Worm (Caenorhabditis elegans) whole organism, young adult: ENCODE measurements around the gene sqv-3.

Experiments used
- B0336.3 ChIP-seq: fragments of 200-800 bp; sonication (Bioruptor generic); IDR thresholded peaks from 2 replicates; pipeline ENCODE4 v1.3.6; 2022; ENCODE audit warnings: missing genetic modification characterization, missing compliant biosample characterization
- F33H1.4 ChIP-seq: fragments of 200-800 bp; sonication (Bioruptor generic); IDR thresholded peaks from 2 replicates; pipeline ENCODE4 v1.3.6; 2022; ENCODE audit warnings: missing genetic modification reagents, missing genetic modification characterization, missing compliant biosample characterization
- F37B4.10 ChIP-seq: fragments of 200-800 bp; sonication (Bioruptor generic); IDR thresholded peaks from 2 replicates; pipeline ENCODE4 v1.3.6; 2022; ENCODE audit warnings: missing genetic modification characterization, missing compliant biosample characterization
- F39B2.1 ChIP-seq: fragments of 200-800 bp; sonication (Bioruptor generic); IDR thresholded peaks from 2 replicates; pipeline ENCODE4 v1.3.6; 2022; ENCODE audit warnings: missing genetic modification reagents, missing genetic modification characterization, missing compliant biosample characterization
- F55B11.4 ChIP-seq: sonication (generic microtip); optimal IDR thresholded peaks from 2 replicates; lab custom pipeline; 2016; ENCODE audit warnings: missing compliant biosample characterization, missing genetic modification characterization, borderline replicate concordance; ENCODE audit not compliant: insufficient read depth
- F57A8.1 ChIP-seq: fragments of 200-800 bp; sonication (Bioruptor generic); optimal IDR thresholded peaks from 2 replicates; lab custom pipeline; 2018; ENCODE audit warnings: mild to moderate bottlenecking, missing genetic modification characterization, moderate library complexity, missing compliant biosample characterization
- F57C9.4 ChIP-seq: sonication (generic microtip); optimal IDR thresholded peaks from 2 replicates; lab custom pipeline; 2017; ENCODE audit warnings: mild to moderate bottlenecking, missing genetic modification characterization, missing compliant biosample characterization
- T07F8.4 ChIP-seq: sonication (generic microtip); optimal IDR thresholded peaks from 2 replicates; lab custom pipeline; 2016; ENCODE audit warnings: mild to moderate bottlenecking, missing genetic modification characterization, moderate library complexity, missing compliant biosample characterization
- T26A5.8 ChIP-seq: sonication (generic microtip); optimal IDR thresholded peaks from 2 replicates; lab custom pipeline; 2016; ENCODE audit warnings: missing genetic modification characterization, missing compliant biosample characterization
- Y53F4B.3 ChIP-seq: fragments of 200-800 bp; sonication (Bioruptor generic); IDR thresholded peaks from 2 replicates; pipeline ENCODE4 v1.3.6; 2022; ENCODE audit warnings: missing genetic modification reagents, missing genetic modification characterization, missing compliant biosample characterization
- Y67H2A.10 ChIP-seq: fragments of 200-800 bp; sonication (Bioruptor generic); conservative IDR thresholded peaks from 2 replicates; pipeline ENCODE4 v1.3.6; 2022; ENCODE audit warnings: missing genetic modification reagents, missing genetic modification characterization, missing compliant biosample characterization
- akir-1 ChIP-seq: fragments of 200-800 bp; sonication (Bioruptor generic); optimal IDR thresholded peaks from 2 replicates; lab custom pipeline; 2018; ENCODE audit warnings: mild to moderate bottlenecking, missing genetic modification characterization, moderate library complexity, missing compliant biosample characterization
- ama-1 ChIP-seq, 3 experiments: fragments of 150-350 bp in 1 of 3; sonication (generic microtip) in 2 of 3; optimal IDR thresholded peaks; 2 replicates each; lab custom pipeline; 2014 to 2018; ENCODE audit warnings: missing biosample characterization in 2 of 3, missing genetic modification characterization in 2 of 3, missing genetic modification reagents in 2 of 3
- atf-7 ChIP-seq: sonication (generic microtip); optimal IDR thresholded peaks from 2 replicates; lab custom pipeline; 2017; ENCODE audit warnings: mild to moderate bottlenecking, missing genetic modification characterization, missing compliant biosample characterization
- athp-1 ChIP-seq: sonication (generic microtip); optimal IDR thresholded peaks from 2 replicates; lab custom pipeline; 2017; ENCODE audit warnings: mild to moderate bottlenecking, missing genetic modification characterization, missing compliant biosample characterization
- ceh-100 ChIP-seq: fragments of 200-800 bp; sonication (Bioruptor generic); IDR thresholded peaks from 2 replicates; pipeline ENCODE4 v1.3.6; 2022; ENCODE audit warnings: missing genetic modification reagents, missing genetic modification characterization, missing compliant biosample characterization
- chd-7 ChIP-seq: sonication (generic microtip); optimal IDR thresholded peaks from 2 replicates; lab custom pipeline; 2016; ENCODE audit warnings: mild to moderate bottlenecking, missing genetic modification characterization, moderate library complexity, missing compliant biosample characterization
- dpl-1 ChIP-seq: fragments of 150-350 bp; optimal IDR thresholded peaks from 2 replicates; lab custom pipeline; 2014; ENCODE audit warnings: missing biosample characterization, missing genetic modification reagents, missing genetic modification characterization
- egl-18 ChIP-seq: fragments of 200-800 bp; sonication (Bioruptor generic); IDR thresholded peaks from 2 replicates; pipeline ENCODE4 v1.3.6; 2022; ENCODE audit warnings: missing genetic modification reagents, missing genetic modification characterization, missing compliant biosample characterization
- egl-44 ChIP-seq: fragments of 200-800 bp; sonication (Bioruptor generic); IDR thresholded peaks from 2 replicates; pipeline ENCODE4 v1.3.6; 2022; ENCODE audit warnings: missing genetic modification reagents, missing genetic modification characterization, missing compliant biosample characterization
- fkh-3 ChIP-seq: sonication (generic microtip); optimal IDR thresholded peaks from 2 replicates; lab custom pipeline; 2016; ENCODE audit warnings: mild to moderate bottlenecking, missing genetic modification characterization, missing compliant biosample characterization
- him-1 ChIP-seq: sonication (generic microtip); optimal IDR thresholded peaks from 2 replicates; lab custom pipeline; 2016; ENCODE audit warnings: missing genotype, missing genetic modification reagents, missing genetic modification characterization, missing compliant biosample characterization
- hlh-12 ChIP-seq: sonication (generic microtip); optimal IDR thresholded peaks from 2 replicates; lab custom pipeline; 2016; ENCODE audit warnings: missing genetic modification characterization, missing compliant biosample characterization
- let-526 ChIP-seq: fragments of 200-800 bp; sonication (Bioruptor generic); IDR thresholded peaks from 2 replicates; pipeline ENCODE4 v1.3.6; 2022; ENCODE audit warnings: missing genetic modification reagents, missing genetic modification characterization, missing compliant biosample characterization
- let-607 ChIP-seq, 2 experiments: fragments of 200-800 bp in 1 of 2; sonication (Bioruptor generic) in 1 of 2; sonication (generic microtip) in 1 of 2; optimal IDR thresholded peaks; 2 replicates each; lab custom pipeline; 2016 to 2018; ENCODE audit warnings: mild to moderate bottlenecking in 2 of 2, missing compliant biosample characterization in 2 of 2, missing genetic modification characterization in 2 of 2, moderate library complexity in 2 of 2, missing genotype in 1 of 2
- lin-54 ChIP-seq: fragments of 200-800 bp; sonication (Bioruptor generic); optimal IDR thresholded peaks from 2 replicates; lab custom pipeline; 2018; ENCODE audit warnings: mild to moderate bottlenecking, missing genetic modification characterization, missing compliant biosample characterization
- lsy-27 ChIP-seq: sonication (generic microtip); optimal IDR thresholded peaks from 2 replicates; lab custom pipeline; 2017; ENCODE audit warnings: missing genetic modification characterization, mild to moderate bottlenecking, missing compliant biosample characterization, antibody characterized with exemption, missing genotype, borderline replicate concordance; ENCODE audit not compliant: insufficient read depth
- mcd-1 ChIP-seq: fragments of 200-800 bp; sonication (Bioruptor generic); IDR thresholded peaks from 2 replicates; pipeline ENCODE4 v1.3.6; 2022; ENCODE audit warnings: missing genetic modification reagents, missing genetic modification characterization, missing compliant biosample characterization
- nfya-1 ChIP-seq: sonication (generic microtip); optimal IDR thresholded peaks from 2 replicates; lab custom pipeline; 2017; ENCODE audit warnings: antibody characterized with exemption, missing compliant biosample characterization, missing genetic modification characterization, borderline replicate concordance; ENCODE audit not compliant: insufficient read depth
- nfya-2 ChIP-seq: fragments of 200-800 bp; sonication (Bioruptor generic); IDR thresholded peaks from 2 replicates; pipeline ENCODE4 v1.3.6; 2022; ENCODE audit warnings: missing genetic modification reagents, missing genetic modification characterization, missing compliant biosample characterization
- nfyb-1 ChIP-seq: fragments of 200-800 bp; sonication (Bioruptor generic); IDR thresholded peaks from 2 replicates; pipeline ENCODE4 v1.3.6; 2022; ENCODE audit warnings: missing genetic modification reagents, missing genetic modification characterization, missing compliant biosample characterization
- nhr-179 ChIP-seq: sonication (generic microtip); optimal IDR thresholded peaks from 2 replicates; lab custom pipeline; 2016; ENCODE audit warnings: mild to moderate bottlenecking, missing genetic modification characterization, missing compliant biosample characterization
- nhr-80 ChIP-seq: sonication (generic microtip); optimal IDR thresholded peaks from 2 replicates; lab custom pipeline; 2016; ENCODE audit warnings: missing genetic modification characterization, missing compliant biosample characterization
- nhr-90 ChIP-seq: sonication (generic microtip); optimal IDR thresholded peaks from 2 replicates; lab custom pipeline; 2016; ENCODE audit warnings: missing genotype, mild to moderate bottlenecking, missing genetic modification characterization, missing compliant biosample characterization
- pha-4 ChIP-seq: fragments of 150-350 bp; sonication (generic microtip); optimal IDR thresholded peaks from 2 replicates; lab custom pipeline; 2014; ENCODE audit warnings: missing biosample characterization, missing genetic modification reagents, missing genetic modification characterization
- repo-1 ChIP-seq: sonication (generic microtip); optimal IDR thresholded peaks from 2 replicates; lab custom pipeline; 2017; ENCODE audit warnings: mild to moderate bottlenecking, missing genetic modification characterization, missing compliant biosample characterization
- rpc-1 ChIP-seq, 2 experiments: fragments of 150-350 bp in 1 of 2; sonication (generic microtip) in 1 of 2; optimal IDR thresholded peaks; 2 replicates each; lab custom pipeline; 2014 to 2018; ENCODE audit warnings: missing biosample characterization in 1 of 2, missing genetic modification characterization in 1 of 2, missing genetic modification reagents in 1 of 2, missing genotype in 1 of 2
- sdz-38 ChIP-seq: sonication (generic microtip); optimal IDR thresholded peaks from 2 replicates; lab custom pipeline; 2016; ENCODE audit warnings: missing genotype, missing genetic modification characterization, missing compliant biosample characterization
- snpc-1.1 ChIP-seq: sonication (generic microtip); optimal IDR thresholded peaks from 2 replicates; lab custom pipeline; 2017; ENCODE audit warnings: missing genetic modification characterization, mild to moderate bottlenecking, missing compliant biosample characterization, antibody characterized with exemption, moderate library complexity, missing genotype, missing genetic modification reagents; ENCODE audit not compliant: insufficient read depth
- snpc-1.3 ChIP-seq: sonication (generic microtip); optimal IDR thresholded peaks from 2 replicates; lab custom pipeline; 2017; ENCODE audit warnings: missing genetic modification characterization, mild to moderate bottlenecking, missing compliant biosample characterization, antibody characterized with exemption, moderate library complexity, missing genotype, missing genetic modification reagents; ENCODE audit not compliant: insufficient read depth
- somi-1 ChIP-seq: fragments of 200-800 bp; sonication (Bioruptor generic); optimal IDR thresholded peaks from 2 replicates; lab custom pipeline; 2018; ENCODE audit warnings: mild to moderate bottlenecking, missing genetic modification characterization, missing compliant biosample characterization
- tbp1 ChIP-seq: fragments of 200-800 bp; sonication (Bioruptor generic); optimal IDR thresholded peaks from 2 replicates; lab custom pipeline; 2018; ENCODE audit warnings: mild to moderate bottlenecking, missing genetic modification characterization, missing compliant biosample characterization
- tbx-9 ChIP-seq: sonication (generic microtip); optimal IDR thresholded peaks from 2 replicates; lab custom pipeline; 2016; ENCODE audit warnings: borderline replicate concordance, missing genetic modification characterization, inconsistent platforms, missing compliant biosample characterization
- unc-62 ChIP-seq: fragments of 150-350 bp; optimal IDR thresholded peaks from 2 replicates; lab custom pipeline; 2014; ENCODE audit warnings: missing biosample characterization, missing genetic modification reagents, missing genetic modification characterization
- zim-3 ChIP-seq: sonication (generic microtip); optimal IDR thresholded peaks from 2 replicates; lab custom pipeline; 2017; ENCODE audit warnings: mild to moderate bottlenecking, missing genetic modification characterization, moderate library complexity, missing compliant biosample characterization
- ztf-25 ChIP-seq: fragments of 200-800 bp; sonication (Bioruptor generic); IDR thresholded peaks from 2 replicates; pipeline ENCODE4 v1.3.6; 2022; ENCODE audit warnings: missing genetic modification reagents, missing genetic modification characterization, missing compliant biosample characterization

The sqv-3 gene

ce11 chrIII:9780665-9781304 is 631 bp upstream of the sqv-3 start, which contains the start of gene vha-1 (continued):
- TF ChIP-seq mcd-1: peak; percentile 97
- peak; percentile 70 for TF ChIP-seq lin-54 (GFP tag; lab: Kevin White, UChicago)
- no peak for TF ChIP-seq F55B11.4 (tag; lab: Kevin White, UChicago)
- TF ChIP-seq zim-3 (tag; lab: Kevin White, UChicago): no peak
- no peak for TF ChIP-seq chd-7 (tag; lab: Kevin White, UChicago)
- TF ChIP-seq lsy-27 (tag; lab: Kevin White, UChicago): peak; percentile 43
- peak; percentile 18 for TF ChIP-seq unc-62 (GFP tag; lab: Kevin White, UChicago)
- no peak for TF ChIP-seq rpc-1 (optimal IDR thresholded peaks at IDR 0.05; lab: Kevin White, UChicago)
- TF ChIP-seq rpc-1 (tag; optimal IDR thresholded peaks at IDR 0.05; lab: Kevin White, UChicago): no peak
- TF ChIP-seq atf-7: peak; percentile 8
- peak; percentile 34 for TF ChIP-seq F33H1.4 (GFP tag; lab: Robert Waterston, UW)
- no peak for TF ChIP-seq sdz-38 (tag; lab: Kevin White, UChicago)
- TF ChIP-seq T07F8.4: no peak
- TF ChIP-seq F37B4.10: no peak
- TF ChIP-seq nfya-2 (GFP tag; lab: Robert Waterston, UW): no peak
- peak; percentile 0 for TF ChIP-seq snpc-1.3 (tag; lab: Kevin White, UChicago)
- no peak for TF ChIP-seq repo-1 (tag; lab: Kevin White, UChicago)
- TF ChIP-seq him-1 (tag; lab: Kevin White, UChicago): no peak
- TF ChIP-seq ztf-25 (GFP tag; lab: Robert Waterston, UW): no peak
- TF ChIP-seq tbx-9 (tag; lab: Kevin White, UChicago): no peak
- no peak for TF ChIP-seq let-526
- peak; percentile 67; the same call in 1 of the 2 replicates for TF ChIP-seq nfyb-1 (GFP tag; lab: Robert Waterston, UW)
- TF ChIP-seq snpc-1.1 (tag; lab: Kevin White, UChicago): no peak
- TF ChIP-seq somi-1 (GFP tag; lab: Kevin White, UChicago): peak; percentile 31
- peak; percentile 62 for TF ChIP-seq tbp1 (GFP tag; lab: Kevin White, UChicago)
- peak; percentile 93 for TF ChIP-seq Y67H2A.10 (GFP tag; lab: Robert Waterston, UW)
- no peak for TF ChIP-seq F39B2.1 (GFP tag; lab: Robert Waterston, UW)
- TF ChIP-seq F57C9.4: no peak
- TF ChIP-seq Y53F4B.3 (GFP tag; lab: Robert Waterston, UW): no peak
- peak; percentile 92 for TF ChIP-seq pha-4
- no peak for TF ChIP-seq F57A8.1 (GFP tag; lab: Kevin White, UChicago)
- TF ChIP-seq let-607 (tag; optimal IDR thresholded peaks at IDR 0.05; lab: Kevin White, UChicago): peak; percentile 87 to 91
- no peak for TF ChIP-seq dpl-1
- no peak for TF ChIP-seq egl-18 (GFP tag; lab: Robert Waterston, UW)
- no peak for TF ChIP-seq fkh-3 (tag; lab: Kevin White, UChicago)
- no peak for TF ChIP-seq akir-1
- TF ChIP-seq T26A5.8 (tag; lab: Kevin White, UChicago): no peak
- TF ChIP-seq hlh-12 (tag; lab: Kevin White, UChicago): no peak
- no peak for TF ChIP-seq nfya-1
- TF ChIP-seq athp-1 (tag; lab: Kevin White, UChicago): peak; percentile 61
- TF ChIP-seq ceh-100: peak; percentile 77
- peak; percentile 76 for TF ChIP-seq nhr-90 (tag; lab: Kevin White, UChicago)
- no peak for TF ChIP-seq egl-44 (GFP tag; lab: Robert Waterston, UW)
- 0 out of 2 replicates have a peak, but pooled peaks have one; percentile 54 for TF ChIP-seq B0336.3 (GFP tag; lab: Robert Waterston, UW)
- TF ChIP-seq ama-1 (optimal IDR thresholded peaks at IDR 0.05; lab: Kevin White, UChicago): peak; percentile 55
- peak in 1 of 2 experiments; percentile 4 for TF ChIP-seq ama-1 (GFP tag; optimal IDR thresholded peaks at IDR 0.05; lab: Kevin White, UChicago)
- peak; percentile 98 for TF ChIP-seq nhr-80 (tag; lab: Kevin White, UChicago)
- TF ChIP-seq nhr-179 (tag; lab: Kevin White, UChicago): no peak
